Fruit fly (Drosophila melanogaster) whole organism, embryonic: Measurements from ENCODE around the gene CG13670.

Source experiments
- Ada2b ChIP-seq: fragments of 200-800 bp; sonication (Bioruptor generic); IDR thresholded peaks from 2 replicates; pipeline ENCODE4 v1.3.6; 2022; ENCODE audit warnings: missing biosample characterization, missing genetic modification characterization
- Bgb ChIP-seq: fragments of 200-800 bp; sonication (Bioruptor generic); IDR thresholded peaks from 2 replicates; pipeline ENCODE4 v1.3.6; 2022; ENCODE audit warnings: missing biosample characterization, missing genetic modification characterization; ENCODE audit not compliant: partially characterized antibody
- CG10321 ChIP-seq: fragments of 200-800 bp; sonication (Bioruptor generic); IDR thresholded peaks from 2 replicates; pipeline ENCODE4 v1.3.6; 2022; ENCODE audit warnings: missing biosample characterization, missing genetic modification characterization
- CG11504 ChIP-seq: fragments of 200-800 bp; sonication (Bioruptor generic); optimal IDR thresholded peaks from 3 replicates; lab custom pipeline; 2019; ENCODE audit warnings: missing biosample characterization, mild to moderate bottlenecking, missing genetic modification characterization, moderate library complexity
- CG11560 ChIP-seq: fragments of 200-800 bp; sonication (Bioruptor generic); IDR thresholded peaks from 3 replicates; pipeline ENCODE4 v1.3.6; 2022; ENCODE audit warnings: missing biosample characterization, missing genetic modification characterization
- CG14667 ChIP-seq: fragments of 200-800 bp; sonication (Bioruptor generic); IDR thresholded peaks from 2 replicates; pipeline ENCODE4 v1.3.6; 2022; ENCODE audit warnings: missing biosample characterization, missing genetic modification characterization
- CG15601 ChIP-seq: fragments of 200-800 bp; sonication (Bioruptor generic); optimal IDR thresholded peaks from 3 replicates; lab custom pipeline; 2019; ENCODE audit warnings: missing biosample characterization, mild to moderate bottlenecking, missing genetic modification characterization, moderate library complexity
- CG18262 ChIP-seq: fragments of 200-800 bp; optimal IDR thresholded peaks from 3 replicates; lab custom pipeline; 2019; ENCODE audit warnings: missing biosample characterization, mild to moderate bottlenecking, missing genetic modification characterization, moderate library complexity
- CG1832 ChIP-seq: fragments of 200-800 bp; sonication (Bioruptor generic); optimal IDR thresholded peaks from 2 replicates; lab custom pipeline; 2017; ENCODE audit warnings: missing biosample characterization, mild to moderate bottlenecking, missing genetic modification characterization, inconsistent platforms
- CG30020 ChIP-seq: fragments of 200-800 bp; optimal IDR thresholded peaks from 2 replicates; lab custom pipeline; 2019; ENCODE audit warnings: missing biosample characterization, mild to moderate bottlenecking, missing genetic modification characterization, moderate library complexity
- CG3065 ChIP-seq: fragments of 200-800 bp; sonication (Bioruptor generic); optimal IDR thresholded peaks from 2 replicates; lab custom pipeline; 2016; ENCODE audit warnings: missing biosample characterization, missing genetic modification characterization
- CG32772 ChIP-seq: fragments of 200-800 bp; sonication (Bioruptor generic); IDR thresholded peaks from 2 replicates; pipeline ENCODE4 v1.3.6; 2022; ENCODE audit warnings: missing biosample characterization, missing genetic modification characterization
- CG34376 ChIP-seq: fragments of 200-800 bp; sonication (Bioruptor generic); optimal IDR thresholded peaks from 2 replicates; lab custom pipeline; 2018; ENCODE audit warnings: missing biosample characterization, mild to moderate bottlenecking, missing genetic modification characterization
- CG4424 ChIP-seq: fragments of 200-800 bp; sonication (Bioruptor generic); optimal IDR thresholded peaks from 3 replicates; lab custom pipeline; 2016; ENCODE audit warnings: missing biosample characterization, missing genetic modification characterization
- CG4730 ChIP-seq: fragments of 200-800 bp; sonication (Bioruptor generic); IDR thresholded peaks from 2 replicates; pipeline ENCODE4 v1.3.6; 2022; ENCODE audit warnings: missing biosample characterization, missing genetic modification characterization
- CG6813 ChIP-seq: fragments of 200-800 bp; sonication (Bioruptor generic); optimal IDR thresholded peaks from 2 replicates; lab custom pipeline; 2017; ENCODE audit warnings: missing biosample characterization, missing genetic modification characterization, mild to moderate bottlenecking, moderate library complexity, missing genetic modification reagents
- CG6854 ChIP-seq: fragments of 200-800 bp; sonication (Bioruptor generic); optimal IDR thresholded peaks from 3 replicates; lab custom pipeline; 2017; ENCODE audit warnings: missing biosample characterization, mild to moderate bottlenecking, missing genetic modification characterization
- CG7372 ChIP-seq: fragments of 200-800 bp; sonication (Bioruptor generic); IDR thresholded peaks from 2 replicates; pipeline ENCODE4 v1.3.6; 2022; ENCODE audit warnings: missing biosample characterization, missing genetic modification characterization
- CG8281 ChIP-seq: fragments of 200-800 bp; sonication (Bioruptor generic); optimal IDR thresholded peaks from 2 replicates; lab custom pipeline; 2018; ENCODE audit warnings: missing biosample characterization, mild to moderate bottlenecking, missing genetic modification characterization, moderate library complexity
- CG9797 ChIP-seq: fragments of 200-800 bp; sonication (Bioruptor generic); optimal IDR thresholded peaks from 3 replicates; lab custom pipeline; 2018; ENCODE audit warnings: missing biosample characterization, mild to moderate bottlenecking, missing genetic modification characterization
- CG9932 ChIP-seq: fragments of 200-800 bp; sonication (Bioruptor generic); IDR thresholded peaks from 2 replicates; pipeline ENCODE4 v1.3.6; 2022; ENCODE audit warnings: missing biosample characterization, missing genetic modification characterization
- E2f2 ChIP-seq: fragments of 200-800 bp; sonication (Bioruptor generic); IDR thresholded peaks from 2 replicates; pipeline ENCODE4 v1.3.6; 2022; ENCODE audit warnings: missing biosample characterization, missing genetic modification characterization
- Eip74EF ChIP-seq, 2 experiments: fragments of 200-800 bp in 1 of 2; fragments of >200 bp in 1 of 2; sonication (Bioruptor generic) in 1 of 2; optimal IDR thresholded peaks; 2 replicates each; lab custom pipeline; 2017 to 2019; ENCODE audit warnings: missing biosample characterization in 2 of 2, missing genetic modification characterization in 2 of 2, mild to moderate bottlenecking in 1 of 2, moderate library complexity in 1 of 2
- Fer1 ChIP-seq: fragments of 200-800 bp; sonication (Bioruptor generic); optimal IDR thresholded peaks from 2 replicates; lab custom pipeline; 2017; ENCODE audit warnings: missing biosample characterization, mild to moderate bottlenecking, missing genetic modification characterization
- HLH4C ChIP-seq: fragments of 200-800 bp; sonication (Bioruptor generic); IDR thresholded peaks from 3 replicates; pipeline ENCODE4 v1.3.6; 2022; ENCODE audit warnings: missing biosample characterization, missing genetic modification characterization; ENCODE audit not compliant: partially characterized antibody
- Hmr ChIP-seq: fragments of 200-800 bp; sonication (Bioruptor generic); optimal IDR thresholded peaks from 3 replicates; lab custom pipeline; 2017; ENCODE audit warnings: mild to moderate bottlenecking, missing biosample characterization, missing genetic modification reagents, missing genetic modification characterization
- MESR4 ChIP-seq: fragments of 200-800 bp; sonication (Bioruptor generic); optimal IDR thresholded peaks from 2 replicates; lab custom pipeline; 2018; ENCODE audit warnings: missing biosample characterization, mild to moderate bottlenecking, missing genetic modification characterization, moderate library complexity
- Mes4 ChIP-seq: fragments of 200-800 bp; sonication (Bioruptor generic); optimal IDR thresholded peaks from 2 replicates; lab custom pipeline; 2016; ENCODE audit warnings: missing biosample characterization, missing genetic modification characterization
- NK7.1 ChIP-seq: fragments of 200-800 bp; sonication (Bioruptor generic); optimal IDR thresholded peaks from 3 replicates; lab custom pipeline; 2016; ENCODE audit warnings: missing biosample characterization, missing genetic modification characterization
- Rx ChIP-seq: fragments of 200-800 bp; sonication (Bioruptor generic); IDR thresholded peaks from 2 replicates; pipeline ENCODE4 v1.3.6; 2022; ENCODE audit warnings: missing biosample characterization, missing genetic modification characterization
- br ChIP-seq: fragments of >200 bp; optimal IDR thresholded peaks from 2 replicates; lab custom pipeline; 2017
- cas ChIP-seq: fragments of 200-800 bp; sonication (Bioruptor generic); IDR thresholded peaks from 2 replicates; pipeline ENCODE4 v1.3.6; 2022; ENCODE audit warnings: missing biosample characterization, missing genetic modification characterization
- caup ChIP-seq: fragments of 200-800 bp; sonication (Bioruptor generic); optimal IDR thresholded peaks from 3 replicates; lab custom pipeline; 2017; ENCODE audit warnings: missing biosample characterization, mild to moderate bottlenecking, missing genetic modification characterization, moderate library complexity; ENCODE audit not compliant: severe bottlenecking
- dati ChIP-seq: fragments of 200-800 bp; sonication (Bioruptor generic); IDR thresholded peaks from 2 replicates; pipeline ENCODE4 v1.3.6; 2022; ENCODE audit warnings: missing biosample characterization, missing genetic modification characterization
- dmrt99B ChIP-seq: fragments of 200-800 bp; sonication (Bioruptor generic); optimal IDR thresholded peaks from 2 replicates; lab custom pipeline; 2018; ENCODE audit warnings: missing biosample characterization, mild to moderate bottlenecking, missing genetic modification characterization, moderate library complexity
- gcm ChIP-seq: fragments of 200-800 bp; sonication (Bioruptor generic); optimal IDR thresholded peaks from 2 replicates; lab custom pipeline; 2019; ENCODE audit warnings: missing biosample characterization, mild to moderate bottlenecking, missing genetic modification characterization, moderate library complexity
- hbn ChIP-seq: fragments of 200-800 bp; sonication (Bioruptor generic); IDR thresholded peaks from 2 replicates; pipeline ENCODE4 v1.3.6; 2022; ENCODE audit warnings: missing biosample characterization, missing genetic modification characterization; ENCODE audit not compliant: partially characterized antibody
- inv ChIP-seq: fragments of 200-800 bp; sonication (Bioruptor generic); IDR thresholded peaks from 2 replicates; pipeline ENCODE4 v1.3.6; 2022; ENCODE audit warnings: missing biosample characterization, missing genetic modification characterization; ENCODE audit not compliant: partially characterized antibody
- jumu ChIP-seq: fragments of 200-800 bp; sonication (Bioruptor generic); optimal IDR thresholded peaks from 3 replicates; lab custom pipeline; 2016; ENCODE audit warnings: missing biosample characterization, missing genetic modification characterization
- kay ChIP-seq: fragments of 200-800 bp; sonication (Bioruptor generic); optimal IDR thresholded peaks from 2 replicates; lab custom pipeline; 2016; ENCODE audit warnings: missing biosample characterization, missing genetic modification characterization
- nerfin-2 ChIP-seq: fragments of 200-800 bp; sonication (Bioruptor generic); IDR thresholded peaks from 2 replicates; pipeline ENCODE4 v1.3.6; 2022; ENCODE audit warnings: missing biosample characterization, missing genetic modification characterization; ENCODE audit not compliant: partially characterized antibody
- phol ChIP-seq: fragments of 200-800 bp; sonication (Bioruptor generic); optimal IDR thresholded peaks from 3 replicates; lab custom pipeline; 2018; ENCODE audit warnings: missing biosample characterization, mild to moderate bottlenecking, missing genetic modification characterization, moderate library complexity
- sima ChIP-seq: fragments of 200-800 bp; sonication (Bioruptor generic); optimal IDR thresholded peaks from 2 replicates; lab custom pipeline; 2016; ENCODE audit warnings: missing biosample characterization, missing genetic modification characterization
- slbo ChIP-seq: fragments of 200-800 bp; sonication (Bioruptor generic); IDR thresholded peaks from 2 replicates; pipeline ENCODE4 v1.3.6; 2022; ENCODE audit warnings: missing biosample characterization, missing genetic modification characterization
- so ChIP-seq: fragments of 200-800 bp; sonication (Bioruptor generic); IDR thresholded peaks from 3 replicates; pipeline ENCODE4 v1.3.6; 2022; ENCODE audit warnings: missing biosample characterization, missing genetic modification characterization
- stc ChIP-seq: fragments of 200-800 bp; sonication (Bioruptor generic); IDR thresholded peaks from 2 replicates; pipeline ENCODE4 v1.3.6; 2022; ENCODE audit warnings: missing biosample characterization, missing genetic modification characterization
- zen2 ChIP-seq: fragments of 200-800 bp; sonication (Bioruptor generic); IDR thresholded peaks from 3 replicates; pipeline ENCODE4 v1.3.6; 2022; ENCODE audit warnings: missing biosample characterization, missing genetic modification characterization; ENCODE audit not compliant: partially characterized antibody

Gene CG13670

dm6 chr3L:8299224-8300130, 21.1 kb upstream of the CG13670 start, which contains the start of the genes Arl5 and CG13671 (continued):
- peak; percentile 44; the same call in 2 of the 3 replicates for TF ChIP-seq zen2 (GFP tag; lab: Robert Waterston, UW)
- no peak for TF ChIP-seq dmrt99B (tag; lab: Kevin White, UChicago)
- TF ChIP-seq CG9932 (GFP tag; lab: Robert Waterston, UW): peak; percentile 88
- TF ChIP-seq CG4730 (GFP tag; lab: Robert Waterston, UW): peak; percentile 72
- peak; percentile 59; the same call in 1 of the 3 replicates for TF ChIP-seq so (GFP tag; lab: Robert Waterston, UW)
- TF ChIP-seq Mes4: peak; percentile 15
- no peak for TF ChIP-seq NK7.1 (GFP tag; lab: Kevin White, UChicago)
- TF ChIP-seq Eip74EF (GFP tag; optimal IDR thresholded peaks at IDR 0.05; lab: Kevin White, UChicago): peak in 1 of 2 experiments; percentile 0
- TF ChIP-seq CG1832 (GFP tag; lab: Kevin White, UChicago): no peak
- TF ChIP-seq sima (GFP tag; lab: Kevin White, UChicago): no peak
- peak; percentile 63 for TF ChIP-seq inv (GFP tag; lab: Robert Waterston, UW)
- peak; percentile 83 for TF ChIP-seq CG4424
- TF ChIP-seq jumu (GFP tag; lab: Kevin White, UChicago): peak; percentile 34
- TF ChIP-seq CG9797 (GFP tag; lab: Kevin White, UChicago): peak; percentile 84
- peak; percentile 45 for TF ChIP-seq CG30020 (tag; lab: Kevin White, UChicago)
- peak; percentile 33; the same call in 1 of the 2 replicates for TF ChIP-seq CG7372 (GFP tag; lab: Robert Waterston, UW)
- peak; percentile 83 for TF ChIP-seq MESR4
- peak; percentile 38 for TF ChIP-seq Fer1 (GFP tag; lab: Kevin White, UChicago)
- no peak for TF ChIP-seq CG8281 (tag; lab: Kevin White, UChicago)
- TF ChIP-seq CG15601 (tag; lab: Kevin White, UChicago): peak; percentile 61
- no peak for TF ChIP-seq CG6854
- TF ChIP-seq CG3065 (GFP tag; lab: Kevin White, UChicago): peak; percentile 75
- 0 out of 2 replicates have a peak, but pooled peaks have one; percentile 28 for TF ChIP-seq CG10321
- no peak for TF ChIP-seq CG11504 (tag; lab: Kevin White, UChicago)
- TF ChIP-seq CG11560 (tag; lab: Robert Waterston, UW): no peak
- TF ChIP-seq HLH4C (GFP tag; lab: Robert Waterston, UW): peak; percentile 70
- peak; percentile 70 for TF ChIP-seq Rx (GFP tag; lab: Robert Waterston, UW)
- peak; percentile 74 for TF ChIP-seq kay (GFP tag; lab: Kevin White, UChicago)
- TF ChIP-seq CG32772 (GFP tag; lab: Robert Waterston, UW): peak; percentile 83
- no peak; the same call in 1 of the 2 replicates for TF ChIP-seq nerfin-2 (GFP tag; lab: Robert Waterston, UW)
- peak; percentile 75 for TF ChIP-seq Hmr (GFP tag; lab: Kevin White, UChicago)
- no peak for TF ChIP-seq br
- TF ChIP-seq cas: 0 out of 2 replicates have a peak, but pooled peaks have one; percentile 55
- peak; percentile 86 for TF ChIP-seq phol
- TF ChIP-seq E2f2: peak; percentile 73
- 0 out of 2 replicates have a peak, but pooled peaks have one; percentile 2 for TF ChIP-seq dati (GFP tag; lab: Robert Waterston, UW)
- peak; percentile 74 for TF ChIP-seq caup (GFP tag; lab: Kevin White, UChicago)
- peak; percentile 67 for TF ChIP-seq Bgb (GFP tag; lab: Robert Waterston, UW)
- peak; percentile 76 for TF ChIP-seq CG18262
- peak; percentile 21 for TF ChIP-seq CG6813
- TF ChIP-seq CG14667 (GFP tag; lab: Robert Waterston, UW): peak; percentile 63
- peak; percentile 75 for TF ChIP-seq Ada2b (GFP tag; lab: Robert Waterston, UW)
- peak; percentile 73 for TF ChIP-seq hbn
- TF ChIP-seq stc: peak; percentile 61
- peak; percentile 92 for TF ChIP-seq slbo (GFP tag; lab: Robert Waterston, UW)
- peak; percentile 75 for TF ChIP-seq CG34376
- TF ChIP-seq gcm: peak; percentile 51
